Worm (Caenorhabditis elegans) whole organism, late embryonic: ENCODE data around the gene F49E12.8.

Source experiments
- ceh-22 ChIP-seq: sonication (generic microtip); optimal IDR thresholded peaks from 2 replicates; lab custom pipeline; 2017; ENCODE audit warnings: missing biosample characterization, missing genetic modification characterization
- ceh-34 ChIP-seq: sonication (generic microtip); optimal IDR thresholded peaks from 2 replicates; lab custom pipeline; 2016; ENCODE audit warnings: mild to moderate bottlenecking, missing genetic modification characterization, missing compliant biosample characterization
- che-1 ChIP-seq: sonication (generic microtip); optimal IDR thresholded peaks from 2 replicates; lab custom pipeline; 2016; ENCODE audit warnings: mild to moderate bottlenecking, missing genetic modification characterization, missing compliant biosample characterization
- fkh-10 ChIP-seq: fragments of 150-350 bp; optimal IDR thresholded peaks from 2 replicates; lab custom pipeline; 2014; ENCODE audit warnings: missing biosample characterization, missing genetic modification reagents, missing genetic modification characterization
- nhr-11 ChIP-seq: fragments of 150-350 bp; optimal IDR thresholded peaks from 2 replicates; lab custom pipeline; 2014; ENCODE audit warnings: missing biosample characterization, missing genetic modification characterization
- ref-2 ChIP-seq: sonication (generic microtip); optimal IDR thresholded peaks from 2 replicates; lab custom pipeline; 2016; ENCODE audit warnings: missing genetic modification characterization, missing compliant biosample characterization
- rnt-1 ChIP-seq: sonication (generic microtip); optimal IDR thresholded peaks from 2 replicates; lab custom pipeline; 2016; ENCODE audit warnings: missing genetic modification characterization, missing compliant biosample characterization
- sox-4 ChIP-seq: sonication (generic microtip); optimal IDR thresholded peaks from 2 replicates; lab custom pipeline; 2017; ENCODE audit warnings: mild to moderate bottlenecking, missing genetic modification characterization, inconsistent platforms, missing compliant biosample characterization
- tbx-7 ChIP-seq: sonication (generic microtip); optimal IDR thresholded peaks from 2 replicates; lab custom pipeline; 2016; ENCODE audit warnings: missing genotype, missing genetic modification characterization, missing compliant biosample characterization
- zip-5 ChIP-seq: sonication (generic microtip); optimal IDR thresholded peaks from 2 replicates; lab custom pipeline; 2016; ENCODE audit warnings: missing genetic modification characterization, missing compliant biosample characterization

- TF ChIP-seq nhr-11 (no peak), ceh-22 (tag; lab: Kevin White, UChicago) (no peak), rnt-1 (tag; lab: Kevin White, UChicago) (no peak), che-1 (tag; lab: Kevin White, UChicago) (no peak), tbx-7 (tag; lab: Kevin White, UChicago) (no peak), ceh-34 (tag; lab: Kevin White, UChicago) (no peak), ref-2 (no peak), sox-4 (tag; lab: Kevin White, UChicago) (no peak), zip-5 (tag; lab: Kevin White, UChicago) (no peak), fkh-10 (no peak)
Observed at ce11 chrII:8442717-8443223, 48.7 kb upstream of the F49E12.8 start, which contains the start of gene eif-3.G.
